Worm (Caenorhabditis elegans) whole organism, L2 larva: ENCODE data around the gene T19E7.6.

Source experiments
- R02D3.7 ChIP-seq: fragments of 150-350 bp; optimal IDR thresholded peaks from 2 replicates; lab custom pipeline; 2014; ENCODE audit warnings: missing biosample characterization, missing genetic modification characterization
- ceh-82 ChIP-seq: fragments of 150-350 bp; optimal IDR thresholded peaks from 2 replicates; lab custom pipeline; 2014; ENCODE audit warnings: missing biosample characterization, missing genetic modification characterization
- mab-5 ChIP-seq: fragments of 150-350 bp; optimal IDR thresholded peaks from 2 replicates; lab custom pipeline; 2014; ENCODE audit warnings: missing biosample characterization, missing genetic modification characterization
- nhr-237 ChIP-seq: fragments of 150-350 bp; optimal IDR thresholded peaks from 2 replicates; lab custom pipeline; 2014; ENCODE audit warnings: missing biosample characterization, missing genetic modification characterization
- unc-39 ChIP-seq: fragments of 150-350 bp; optimal IDR thresholded peaks from 2 replicates; lab custom pipeline; 2014; ENCODE audit warnings: missing biosample characterization, missing genetic modification characterization

- TF ChIP-seq unc-39 (tag; lab: Kevin White, UChicago) (no peak), mab-5 (no peak), R02D3.7 (tag; lab: Kevin White, UChicago) (no peak), nhr-237 (tag; lab: Kevin White, UChicago) (no peak), ceh-82 (no peak)
Measured at ce11 chrIV:5664375-5665004, 4.8 kb downstream of the T19E7.6 start, which contains the start of gene bec-1.
